Fruit fly (Drosophila melanogaster) S2 (cell line): ENCODE results near the gene CG10300.

Source experiments
- CG8478 ChIP-seq: fragments of >200 bp; optimal IDR thresholded peaks from 2 replicates; lab custom pipeline; 2018
- CTCF ChIP-seq, 2 experiments: fragments of >200 bp; optimal IDR thresholded peaks; 2 replicates each; lab custom pipeline; 2018

The CG10300 gene

DNA sequence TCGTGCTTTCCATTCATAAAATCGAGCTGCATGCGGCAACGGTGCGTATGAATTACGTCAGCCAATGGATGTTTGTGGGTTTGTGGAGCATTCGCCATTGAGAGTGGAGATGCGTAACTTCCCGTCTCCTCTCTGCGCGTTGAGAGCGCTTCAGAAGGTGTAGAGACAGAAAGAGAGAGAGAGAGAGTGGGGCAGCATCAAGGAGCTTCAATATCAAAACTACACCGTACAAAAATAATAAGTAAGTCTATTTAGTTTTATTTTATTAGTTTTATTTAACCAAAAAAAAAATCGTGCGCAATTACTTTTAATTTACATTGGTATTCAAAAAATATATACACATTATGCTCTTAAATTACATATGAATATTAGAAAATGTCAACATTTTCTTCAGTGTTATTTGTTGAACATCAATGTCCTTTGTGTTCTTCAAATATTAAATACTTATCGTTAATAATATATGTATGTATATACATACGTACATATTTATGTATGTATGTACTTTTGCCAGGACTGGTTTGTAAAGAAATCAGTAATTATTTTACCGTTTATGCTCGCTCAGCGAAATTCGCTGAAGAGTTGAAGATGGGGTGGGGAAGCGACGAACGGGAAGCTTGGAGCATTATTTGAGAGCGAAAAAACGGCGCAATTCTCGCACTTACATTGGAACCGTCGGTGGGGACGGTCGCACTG, 11.5 kb downstream of the CG10300 start, which contains the start of gene CG10365:
CG10365 (plus strand) TSS at position 652 of the 693 bp plus-strand sequence.
- no peak for TF ChIP-seq CG8478
- no peak for TF ChIP-seq CTCF (optimal IDR thresholded peaks at IDR 0.05; lab: Kevin White, UChicago)

DNA sequence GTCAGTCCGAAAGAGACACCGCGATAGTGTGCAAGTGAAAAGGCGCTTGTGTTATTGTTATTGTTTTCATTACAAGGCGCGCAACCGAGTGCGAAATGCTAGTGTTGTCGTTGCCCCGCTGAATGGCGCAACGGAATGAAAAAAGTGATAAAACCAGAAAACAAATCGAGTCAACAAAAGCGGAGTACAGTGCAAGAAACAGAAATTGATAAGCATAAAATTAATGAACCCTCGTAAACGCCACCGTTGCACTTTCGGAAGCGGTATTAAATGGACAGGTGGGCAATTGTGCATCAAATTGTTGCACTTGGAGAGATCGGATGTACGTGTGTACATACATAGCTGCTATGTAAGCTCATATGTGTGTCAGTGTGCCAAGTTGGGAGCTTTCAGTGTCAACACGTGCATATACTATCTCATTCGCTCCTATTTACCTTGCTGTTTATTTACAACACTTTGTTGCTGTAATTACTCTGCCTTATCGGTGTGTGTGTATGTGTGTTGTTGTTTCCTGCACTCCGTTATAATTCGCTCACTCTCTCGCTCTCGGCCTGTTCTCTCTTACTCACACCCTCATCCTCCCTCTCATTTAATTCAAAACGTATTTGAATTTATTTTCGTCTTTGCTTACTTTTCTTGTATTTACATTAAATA, 12.2 kb downstream of the CG10300 start:
- TF ChIP-seq CTCF (optimal IDR thresholded peaks at IDR 0.05; lab: Kevin White, UChicago) = no peak
- no peak for TF ChIP-seq CG8478

DNA sequence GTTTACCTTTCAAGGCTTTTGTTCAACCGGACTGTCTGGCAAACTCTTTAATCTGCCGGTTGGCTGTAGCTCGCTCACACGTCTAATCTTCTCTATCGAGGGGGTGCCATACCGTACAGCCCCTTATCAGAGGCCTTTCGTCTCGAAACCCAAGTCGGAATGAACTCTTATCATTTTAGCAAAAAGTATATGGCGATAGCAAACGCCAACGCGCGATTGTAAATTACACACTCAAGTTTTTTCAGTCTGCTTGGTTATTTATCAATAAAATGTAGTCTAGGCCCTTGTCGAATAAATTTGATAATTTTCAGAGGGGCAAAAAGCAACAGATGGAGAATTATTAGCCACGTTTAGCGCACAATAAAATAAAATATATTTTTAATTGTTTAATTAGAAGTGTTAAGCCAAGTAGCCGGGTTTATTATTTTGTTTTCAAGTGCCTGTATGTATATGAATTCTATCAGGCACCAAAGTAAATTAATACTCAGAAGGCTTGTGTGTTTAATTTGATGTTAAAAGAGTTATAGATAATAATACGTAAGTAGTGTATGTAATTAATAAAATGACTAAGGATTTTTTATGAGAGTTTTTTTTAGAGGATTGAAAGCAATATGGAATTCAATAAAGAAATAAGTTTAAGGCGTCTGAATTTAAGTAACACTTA, 13.6 kb downstream of the CG10300 start:
- TF ChIP-seq CTCF (optimal IDR thresholded peaks at IDR 0.05; lab: Kevin White, UChicago) (no peak), CG8478 (no peak)

dm6 chr3R:23725711-23726349, 14.5 kb downstream of the CG10300 start:
- TF ChIP-seq CTCF (optimal IDR thresholded peaks at IDR 0.05; lab: Kevin White, UChicago) (no peak), CG8478 (no peak)

DNA sequence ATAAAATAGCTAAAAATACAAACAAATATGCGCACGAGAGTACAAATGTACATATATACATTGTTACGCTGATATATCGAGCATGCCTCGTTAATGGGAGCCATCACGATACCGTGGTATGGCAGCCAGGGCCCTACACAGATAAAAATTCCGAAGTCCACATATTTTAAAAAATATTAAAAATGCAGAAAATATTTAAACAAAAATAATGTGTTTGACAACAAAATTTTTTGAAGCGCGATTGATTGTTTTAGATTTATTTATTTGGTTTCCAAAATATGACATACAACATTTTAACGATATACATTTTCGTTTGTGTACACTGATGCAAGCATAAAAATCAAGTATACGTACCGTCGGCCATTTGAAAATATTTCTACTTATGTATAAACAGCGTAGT, 15.4 kb downstream of the CG10300 start:
- TF ChIP-seq CG8478 = no peak
- TF ChIP-seq CTCF (optimal IDR thresholded peaks at IDR 0.05; lab: Kevin White, UChicago) = no peak

DNA sequence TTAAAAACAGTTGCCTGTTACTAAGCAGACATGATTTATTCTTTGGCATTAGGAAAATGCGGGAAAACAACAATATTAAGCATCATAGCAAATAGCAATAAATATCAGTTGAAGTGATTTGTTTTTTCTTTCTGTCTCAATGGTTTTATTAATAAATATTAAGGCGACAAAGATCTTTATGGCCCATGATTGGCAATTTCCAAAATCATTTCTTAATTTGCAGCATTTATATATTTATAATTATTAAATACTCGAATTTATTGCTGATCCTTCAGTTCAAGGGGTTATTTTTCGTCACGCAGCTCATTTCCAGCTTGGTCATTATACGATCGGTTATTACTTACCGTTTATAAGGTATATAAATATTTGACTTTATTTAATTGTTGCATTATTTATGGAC, 16.3 kb downstream of the CG10300 start:
- TF ChIP-seq CTCF (optimal IDR thresholded peaks at IDR 0.05; lab: Kevin White, UChicago) (no peak), CG8478 (no peak)

dm6 chr3R:23728086-23728485, 16.8 kb downstream of the CG10300 start:
- TF ChIP-seq CG8478 = no peak
- no peak for TF ChIP-seq CTCF (optimal IDR thresholded peaks at IDR 0.05; lab: Kevin White, UChicago)

dm6 chr3R:23729066-23729465, 17.7 kb downstream of the CG10300 start:
- TF ChIP-seq CG8478 (no peak), CTCF (optimal IDR thresholded peaks at IDR 0.05; lab: Kevin White, UChicago) (no peak)

DNA sequence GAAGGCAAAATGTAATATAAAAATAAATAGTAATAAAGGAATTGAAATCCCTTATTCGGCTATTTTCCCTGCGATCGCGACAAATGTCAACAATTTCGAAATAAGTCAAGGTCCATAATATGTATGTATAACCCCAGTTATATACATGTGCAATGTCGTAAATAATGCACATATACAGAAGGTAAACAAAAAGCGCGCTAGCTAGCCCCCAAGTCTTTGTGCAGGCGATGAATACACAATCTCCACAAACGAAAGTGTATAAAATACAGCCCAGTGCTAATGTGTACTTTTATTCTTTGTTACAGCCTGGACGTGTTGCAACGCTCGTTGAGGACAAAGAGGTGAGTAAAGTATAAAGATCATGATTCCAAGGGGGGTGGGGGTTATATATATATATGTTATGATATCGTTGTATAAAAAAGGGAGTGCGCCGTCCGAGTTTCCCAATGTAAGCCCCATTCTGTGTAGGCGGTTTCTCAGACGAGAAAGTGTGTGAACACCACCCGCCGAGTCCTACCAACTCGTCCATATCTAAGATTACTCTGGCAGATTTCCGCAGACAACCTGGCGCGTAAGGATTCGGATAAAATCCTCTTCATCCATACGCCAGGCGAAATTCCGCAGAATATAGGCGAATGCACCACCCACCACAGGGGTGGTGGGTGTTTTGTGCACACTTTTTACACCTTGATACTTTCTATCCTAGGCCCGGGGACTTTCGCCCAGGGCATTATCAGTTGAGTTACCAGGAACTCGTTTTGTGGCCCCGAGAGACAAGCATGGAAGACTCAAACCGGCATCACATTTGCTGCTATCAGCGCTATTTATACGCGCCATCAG, 18.5 kb downstream of the CG10300 start:
- no peak for TF ChIP-seq CG8478
- no peak for TF ChIP-seq CTCF (optimal IDR thresholded peaks at IDR 0.05; lab: Kevin White, UChicago)

DNA sequence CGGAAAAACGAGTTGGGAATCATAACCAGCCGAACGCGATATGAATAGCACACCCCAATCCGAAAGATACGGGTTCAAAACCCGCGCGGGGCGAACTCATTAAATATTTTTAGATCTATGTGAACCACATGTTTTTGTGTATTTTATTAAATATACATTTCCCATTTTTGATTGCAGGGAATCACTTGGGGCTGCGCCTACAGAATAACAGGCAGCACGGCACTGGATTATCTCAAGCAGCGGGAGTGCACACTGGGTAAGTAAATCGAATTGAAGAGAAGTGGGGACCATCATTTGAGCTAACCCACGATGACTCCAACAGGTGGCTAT, 19.1 kb downstream of the CG10300 start:
- TF ChIP-seq CTCF (optimal IDR thresholded peaks at IDR 0.05; lab: Kevin White, UChicago) = no peak
- TF ChIP-seq CG8478 = no peak

- no peak for TF ChIP-seq CG8478
- TF ChIP-seq CTCF (optimal IDR thresholded peaks at IDR 0.05; lab: Kevin White, UChicago) = no peak
Observed at dm6 chr3R:23732533-23732932, 21.2 kb downstream of the CG10300 start.

DNA sequence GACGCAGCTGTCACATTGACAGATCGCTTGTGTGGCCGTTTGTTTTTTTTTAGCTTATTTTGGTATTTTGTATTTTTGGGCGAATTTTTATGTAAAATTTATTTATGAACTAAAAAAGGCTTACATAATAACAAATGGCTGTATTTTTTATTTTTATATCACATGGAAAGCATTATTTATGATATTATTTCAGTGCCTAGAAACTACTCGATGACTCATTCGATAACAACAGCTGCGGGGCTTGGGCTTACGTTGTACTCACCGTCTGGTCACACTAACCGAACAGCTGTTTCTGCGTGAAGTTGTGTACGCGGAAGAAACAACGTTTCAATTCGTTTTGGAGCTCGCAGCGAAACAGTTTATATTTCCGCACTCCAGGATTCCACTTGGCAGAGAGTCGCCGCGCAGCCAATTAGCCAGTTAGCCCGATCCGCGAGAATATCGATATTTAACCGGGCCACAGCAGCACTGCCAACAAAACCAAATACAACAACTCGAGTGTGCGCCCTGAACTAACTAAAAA, 21.7 kb downstream of the CG10300 start, which contains the start of the genes Hmgcr and Rpn9:
Hmgcr (plus strand) TSS at position 335 of the 523 bp plus-strand sequence.
Rpn9 (minus strand) TSS at position 473 of the 523 bp plus-strand sequence.
- TF ChIP-seq CG8478 = no peak

DNA sequence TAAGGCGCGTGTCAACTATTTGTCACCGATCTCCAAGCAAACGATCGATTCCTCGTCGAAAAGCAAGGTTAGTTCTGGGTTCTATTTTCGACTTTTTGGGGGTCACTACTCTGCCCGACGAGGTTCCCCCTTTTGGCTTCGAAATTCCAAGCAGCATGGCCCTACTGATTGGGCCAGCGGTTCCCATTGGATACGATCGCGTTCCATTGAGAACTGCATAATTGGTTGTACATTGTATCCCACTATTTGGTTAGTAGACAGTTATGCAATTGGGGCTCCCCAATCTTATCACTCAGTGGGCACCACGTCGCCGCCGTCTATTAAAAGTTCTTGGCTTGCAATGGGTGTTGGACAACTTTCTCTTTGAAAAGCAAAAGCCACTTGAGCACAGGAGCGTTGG, 22.4 kb downstream of the CG10300 start:
- no peak for TF ChIP-seq CG8478

dm6 chr3R:23734573-23735404, 23.5 kb downstream of the CG10300 start:
- TF ChIP-seq CG8478 = no peak
- no peak for TF ChIP-seq CTCF (optimal IDR thresholded peaks at IDR 0.05; lab: Kevin White, UChicago)
